Fruit fly (Drosophila melanogaster) whole organism, embryonic: ENCODE measurements around the gene CG14515.

Experiments
- BEAF-32 ChIP-seq: fragments of 200-800 bp; sonication (Bioruptor generic); optimal IDR thresholded peaks from 3 replicates; lab custom pipeline; 2017; ENCODE audit warnings: missing biosample characterization, missing genetic modification characterization, mild to moderate bottlenecking, moderate library complexity, missing genetic modification reagents
- CG10274 ChIP-seq: fragments of 200-800 bp; sonication (Bioruptor generic); optimal IDR thresholded peaks from 3 replicates; lab custom pipeline; 2017; ENCODE audit warnings: missing biosample characterization, mild to moderate bottlenecking, missing genetic modification characterization
- CG11085 ChIP-seq: fragments of 200-800 bp; sonication (Bioruptor generic); IDR thresholded peaks from 2 replicates; pipeline ENCODE4 v1.3.6; 2022; ENCODE audit warnings: missing biosample characterization, missing genetic modification characterization
- CG11398 ChIP-seq: fragments of 200-800 bp; sonication (Bioruptor generic); optimal IDR thresholded peaks from 2 replicates; lab custom pipeline; 2016; ENCODE audit warnings: missing biosample characterization, missing genetic modification characterization
- CG12155 ChIP-seq: fragments of 200-800 bp; sonication (Bioruptor generic); optimal IDR thresholded peaks from 3 replicates; lab custom pipeline; 2016; ENCODE audit warnings: missing biosample characterization, missing genetic modification characterization
- CG12391 ChIP-seq: fragments of 200-800 bp; sonication (Bioruptor generic); optimal IDR thresholded peaks from 3 replicates; lab custom pipeline; 2018; ENCODE audit warnings: missing biosample characterization, mild to moderate bottlenecking, missing genetic modification characterization, moderate library complexity
- CG16815 ChIP-seq: fragments of 200-800 bp; sonication (Bioruptor generic); optimal IDR thresholded peaks from 3 replicates; lab custom pipeline; 2017; ENCODE audit warnings: missing biosample characterization, mild to moderate bottlenecking, missing genetic modification characterization
- CG17361 ChIP-seq: fragments of 200-800 bp; sonication (Bioruptor generic); IDR thresholded peaks from 3 replicates; pipeline ENCODE4 v1.3.6; 2022; ENCODE audit warnings: missing biosample characterization, missing genetic modification characterization
- CG2712 ChIP-seq: fragments of 200-800 bp; optimal IDR thresholded peaks from 3 replicates; lab custom pipeline; 2019; ENCODE audit warnings: missing biosample characterization, mild to moderate bottlenecking, missing genetic modification characterization, moderate library complexity
- CG2889 ChIP-seq: fragments of 200-800 bp; sonication (Bioruptor generic); IDR thresholded peaks from 3 replicates; pipeline ENCODE4 v1.3.6; 2022; ENCODE audit warnings: missing biosample characterization, missing genetic modification characterization
- CG3065 ChIP-seq: fragments of 200-800 bp; sonication (Bioruptor generic); optimal IDR thresholded peaks from 2 replicates; lab custom pipeline; 2016; ENCODE audit warnings: missing biosample characterization, missing genetic modification characterization
- CG3407 ChIP-seq: fragments of 200-800 bp; sonication (Bioruptor generic); optimal IDR thresholded peaks from 2 replicates; lab custom pipeline; 2018; ENCODE audit warnings: missing biosample characterization, mild to moderate bottlenecking, missing genetic modification characterization
- CG4404 ChIP-seq: fragments of 200-800 bp; sonication (Bioruptor generic); IDR thresholded peaks from 2 replicates; pipeline ENCODE4 v1.3.6; 2022; ENCODE audit warnings: missing biosample characterization, missing genetic modification characterization
- CG4730 ChIP-seq: fragments of 200-800 bp; sonication (Bioruptor generic); IDR thresholded peaks from 2 replicates; pipeline ENCODE4 v1.3.6; 2022; ENCODE audit warnings: missing biosample characterization, missing genetic modification characterization
- CG6791 ChIP-seq: fragments of 200-800 bp; sonication (Bioruptor generic); IDR thresholded peaks from 3 replicates; pipeline ENCODE4 v1.3.6; 2022; ENCODE audit warnings: missing biosample characterization, missing genetic modification characterization; ENCODE audit not compliant: partially characterized antibody
- CG7556 ChIP-seq: fragments of 200-800 bp; sonication (Bioruptor generic); optimal IDR thresholded peaks from 2 replicates; lab custom pipeline; 2017; ENCODE audit warnings: missing biosample characterization, mild to moderate bottlenecking, missing genetic modification characterization
- CG7786 ChIP-seq: fragments of 200-800 bp; sonication (Bioruptor generic); optimal IDR thresholded peaks from 2 replicates; lab custom pipeline; 2016; ENCODE audit warnings: missing biosample characterization, missing genetic modification characterization
- CTCF ChIP-seq: fragments of 200-800 bp; sonication (Bioruptor generic); optimal IDR thresholded peaks from 2 replicates; lab custom pipeline; 2017; ENCODE audit warnings: missing biosample characterization, mild to moderate bottlenecking, missing genetic modification characterization, moderate library complexity
- Camta ChIP-seq: fragments of 200-800 bp; sonication (Bioruptor generic); optimal IDR thresholded peaks from 2 replicates; lab custom pipeline; 2016; ENCODE audit warnings: missing biosample characterization, missing genetic modification characterization
- Fer3 ChIP-seq: fragments of 200-800 bp; sonication (Bioruptor generic); optimal IDR thresholded peaks from 2 replicates; lab custom pipeline; 2018; ENCODE audit warnings: missing biosample characterization, mild to moderate bottlenecking, missing genetic modification characterization, moderate library complexity
- Hmr ChIP-seq: fragments of 200-800 bp; sonication (Bioruptor generic); optimal IDR thresholded peaks from 3 replicates; lab custom pipeline; 2017; ENCODE audit warnings: mild to moderate bottlenecking, missing biosample characterization, missing genetic modification reagents, missing genetic modification characterization
- Hr3 ChIP-seq: fragments of 200-800 bp; sonication (Bioruptor generic); optimal IDR thresholded peaks from 3 replicates; lab custom pipeline; 2016; ENCODE audit warnings: missing biosample characterization, missing genetic modification characterization
- Hsf ChIP-seq: fragments of 200-800 bp; sonication (Bioruptor generic); optimal IDR thresholded peaks from 3 replicates; lab custom pipeline; 2016; ENCODE audit warnings: missing biosample characterization, missing genetic modification characterization
- Med ChIP-seq: fragments of 200-800 bp; sonication (Bioruptor generic); peaks from one replicate; lab custom pipeline; 2016; ENCODE audit warnings: missing biosample characterization, missing genetic modification characterization, mild to moderate bottlenecking, inconsistent platforms, moderate library complexity
- Sry-δ ChIP-seq: fragments of 200-800 bp; sonication (Bioruptor generic); optimal IDR thresholded peaks from 2 replicates; lab custom pipeline; 2016; ENCODE audit warnings: missing biosample characterization, missing genetic modification characterization
- Trl ChIP-seq, 3 experiments: fragments of >200 bp in 2 of 3; fragments of 200-800 bp in 1 of 3; sonication (Bioruptor generic) in 1 of 3; optimal IDR thresholded peaks; 2 replicates in 1 of 3; 3 replicates in 2 of 3; lab custom pipeline; 2016 to 2017; ENCODE audit warnings: missing biosample characterization in 1 of 3, missing genetic modification characterization in 1 of 3
- al ChIP-seq: fragments of 200-800 bp; sonication (Bioruptor generic); IDR thresholded peaks from 2 replicates; pipeline ENCODE4 v1.3.6; 2022; ENCODE audit warnings: missing biosample characterization, missing genetic modification characterization
- aop ChIP-seq: fragments of 200-800 bp; sonication (Bioruptor generic); IDR thresholded peaks from 2 replicates; pipeline ENCODE4 v1.3.6; 2022; ENCODE audit warnings: missing biosample characterization, missing genetic modification characterization
- cad ChIP-seq: fragments of >200 bp; optimal IDR thresholded peaks from 2 replicates; lab custom pipeline; 2017; ENCODE audit warnings: missing biosample characterization, missing genetic modification characterization
- cas ChIP-seq: fragments of 200-800 bp; sonication (Bioruptor generic); IDR thresholded peaks from 2 replicates; pipeline ENCODE4 v1.3.6; 2022; ENCODE audit warnings: missing biosample characterization, missing genetic modification characterization
- chn ChIP-seq: fragments of 200-800 bp; sonication (Bioruptor generic); optimal IDR thresholded peaks from 2 replicates; lab custom pipeline; 2016; ENCODE audit warnings: missing biosample characterization, missing genetic modification characterization
- ci ChIP-seq: fragments of 200-800 bp; sonication (Bioruptor generic); IDR thresholded peaks from 3 replicates; pipeline ENCODE4 v1.3.6; 2022; ENCODE audit warnings: missing biosample characterization, missing genetic modification characterization
- crol ChIP-seq: fragments of 200-800 bp; sonication (Bioruptor generic); IDR thresholded peaks from 2 replicates; pipeline ENCODE4 v1.3.6; 2022; ENCODE audit warnings: missing biosample characterization, missing genetic modification characterization
- dimm ChIP-seq: fragments of 200-800 bp; sonication (Bioruptor generic); IDR thresholded peaks from 2 replicates; pipeline ENCODE4 v1.3.6; 2022; ENCODE audit warnings: missing biosample characterization, missing genetic modification characterization
- fd64A ChIP-seq: fragments of 200-800 bp; sonication (Bioruptor generic); optimal IDR thresholded peaks from 3 replicates; lab custom pipeline; 2018; ENCODE audit warnings: missing biosample characterization, mild to moderate bottlenecking, missing genetic modification characterization
- gsb ChIP-seq: fragments of 200-800 bp; sonication (Bioruptor generic); IDR thresholded peaks from 2 replicates; pipeline ENCODE4 v1.3.6; 2022; ENCODE audit warnings: missing biosample characterization, missing genetic modification characterization
- h ChIP-seq: fragments of >200 bp; optimal IDR thresholded peaks from 2 replicates; lab custom pipeline; 2017
- ham ChIP-seq: fragments of 200-800 bp; sonication (Bioruptor generic); IDR thresholded peaks from 2 replicates; pipeline ENCODE4 v1.3.6; 2022; ENCODE audit warnings: missing biosample characterization, missing genetic modification characterization
- hbn ChIP-seq: fragments of 200-800 bp; sonication (Bioruptor generic); IDR thresholded peaks from 2 replicates; pipeline ENCODE4 v1.3.6; 2022; ENCODE audit warnings: missing biosample characterization, missing genetic modification characterization; ENCODE audit not compliant: partially characterized antibody
- lbe ChIP-seq: fragments of 200-800 bp; sonication (Bioruptor generic); optimal IDR thresholded peaks from 2 replicates; lab custom pipeline; 2016; ENCODE audit warnings: missing biosample characterization, mild to moderate bottlenecking, missing genetic modification characterization
- lola ChIP-seq, 3 experiments: fragments of >200 bp in 2 of 3; fragments of 200-800 bp in 1 of 3; sonication (Bioruptor generic) in 1 of 3; optimal IDR thresholded peaks; 2 replicates each; lab custom pipeline; 2017 to 2019; ENCODE audit warnings: missing biosample characterization in 3 of 3, missing genetic modification characterization in 3 of 3, mild to moderate bottlenecking in 1 of 3, moderate library complexity in 1 of 3
- maf-S ChIP-seq: fragments of 200-800 bp; sonication (Bioruptor generic); optimal IDR thresholded peaks from 2 replicates; lab custom pipeline; 2016; ENCODE audit warnings: missing biosample characterization, missing genetic modification characterization
- onecut ChIP-seq: fragments of 200-800 bp; sonication (Bioruptor generic); IDR thresholded peaks from 2 replicates; pipeline ENCODE4 v1.3.6; 2022; ENCODE audit warnings: missing biosample characterization, missing genetic modification characterization
- pum ChIP-seq: fragments of 200-800 bp; sonication (Bioruptor generic); optimal IDR thresholded peaks from 2 replicates; lab custom pipeline; 2016; ENCODE audit warnings: missing biosample characterization, missing genetic modification characterization
- ranshi ChIP-seq: fragments of 200-800 bp; sonication (Bioruptor generic); IDR thresholded peaks from 2 replicates; pipeline ENCODE4 v1.3.6; 2022; ENCODE audit warnings: missing biosample characterization, missing genetic modification characterization
- sens ChIP-seq: fragments of 200-800 bp; sonication (Bioruptor generic); peaks from one replicate; lab custom pipeline; 2016; ENCODE audit warnings: missing biosample characterization, missing genetic modification characterization
- stwl ChIP-seq: fragments of 200-800 bp; sonication (Bioruptor generic); optimal IDR thresholded peaks from 3 replicates; lab custom pipeline; 2018; ENCODE audit warnings: missing biosample characterization, mild to moderate bottlenecking, missing genetic modification characterization, moderate library complexity
- trem ChIP-seq: fragments of 200-800 bp; optimal IDR thresholded peaks from 3 replicates; lab custom pipeline; 2019; ENCODE audit warnings: missing biosample characterization, mild to moderate bottlenecking, missing genetic modification characterization, moderate library complexity
- tup ChIP-seq: fragments of 200-800 bp; sonication (Bioruptor generic); optimal IDR thresholded peaks from 2 replicates; lab custom pipeline; 2016; ENCODE audit warnings: missing biosample characterization, mild to moderate bottlenecking, missing genetic modification characterization, moderate library complexity
- wdn ChIP-seq: fragments of 200-800 bp; sonication (Bioruptor generic); IDR thresholded peaks from 2 replicates; pipeline ENCODE4 v1.3.6; 2022; ENCODE audit warnings: missing biosample characterization, missing genetic modification characterization
- wor ChIP-seq: fragments of 200-800 bp; sonication (Bioruptor generic); IDR thresholded peaks from 2 replicates; pipeline ENCODE4 v1.3.6; 2022; ENCODE audit warnings: missing biosample characterization, missing genetic modification characterization
- yki ChIP-seq: fragments of >200 bp; optimal IDR thresholded peaks from 3 replicates; lab custom pipeline; 2018

Gene CG14515

DNA sequence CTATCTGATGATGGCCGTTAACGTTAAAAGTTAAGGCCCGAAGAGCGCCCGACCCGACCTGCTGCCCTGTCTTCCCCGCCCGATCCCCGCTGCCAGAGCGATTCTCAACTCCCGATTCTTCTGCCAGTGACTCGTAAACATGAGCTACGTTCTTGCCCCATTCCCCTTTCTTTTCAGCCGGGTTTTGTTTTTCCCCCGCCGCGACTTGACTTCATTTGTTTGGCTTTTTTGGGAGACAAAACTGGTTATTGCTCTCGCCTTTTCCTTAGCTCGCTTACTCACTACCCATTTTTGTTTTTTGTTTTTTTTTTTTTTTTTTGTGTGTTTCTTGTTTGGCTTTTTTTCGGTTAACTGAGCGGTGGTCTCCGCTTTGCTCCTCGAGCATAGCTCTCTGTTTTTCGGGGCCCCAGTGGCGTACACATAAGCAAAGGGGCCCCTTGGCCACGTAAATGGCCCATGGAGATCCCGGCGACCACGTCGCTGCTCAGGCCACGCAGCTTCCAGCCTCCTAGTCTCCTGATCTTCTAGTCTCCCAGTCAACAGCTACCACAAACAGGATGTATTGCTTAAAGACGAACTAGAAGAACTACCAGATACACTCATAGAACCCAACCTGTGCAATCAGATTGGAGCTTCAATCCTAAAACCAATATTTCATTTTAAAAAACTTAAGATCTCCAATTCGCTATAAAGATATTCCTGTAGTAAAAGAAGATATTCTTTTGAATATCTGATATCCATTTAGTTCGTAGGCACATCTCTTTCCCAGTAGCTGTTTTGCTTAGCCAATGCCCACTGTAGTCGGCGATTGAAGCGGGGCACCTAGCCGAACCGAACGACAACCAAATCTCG is 13.4 kb downstream of the CG14515 start (continued):
- TF ChIP-seq Hr3: no peak
- TF ChIP-seq Fer3 (tag; lab: Kevin White, UChicago): no peak
- no peak for TF ChIP-seq stwl
- TF ChIP-seq BEAF-32 (GFP tag; lab: Kevin White, UChicago): no peak
- no peak for TF ChIP-seq tup (GFP tag; lab: Kevin White, UChicago)
- no peak for TF ChIP-seq CTCF (GFP tag; lab: Kevin White, UChicago)
- peak; percentile 82 for TF ChIP-seq crol (GFP tag; lab: Robert Waterston, UW)
- no peak for TF ChIP-seq yki
- TF ChIP-seq hbn (GFP tag; lab: Robert Waterston, UW): no peak
- no peak for TF ChIP-seq wdn (GFP tag; lab: Robert Waterston, UW)
- peak; percentile 53 for TF ChIP-seq CG2712
- TF ChIP-seq CG4404: 0 out of 2 replicates have a peak, but pooled peaks have one; percentile 8
- TF ChIP-seq aop: no peak
- no peak for TF ChIP-seq maf-S (GFP tag; lab: Kevin White, UChicago)
- TF ChIP-seq CG16815 (GFP tag; lab: Kevin White, UChicago): peak; percentile 11
- TF ChIP-seq lbe: peak; percentile 54
- TF ChIP-seq al (GFP tag; lab: Robert Waterston, UW): no peak
- no peak for TF ChIP-seq CG6791
- no peak for TF ChIP-seq fd64A
- TF ChIP-seq CG2889 (GFP tag; lab: Robert Waterston, UW): no peak
- no peak for TF ChIP-seq ham (GFP tag; lab: Robert Waterston, UW)
- 0 out of 3 replicates have a peak, but pooled peaks have one; percentile 18 for TF ChIP-seq CG17361 (GFP tag; lab: Robert Waterston, UW)
- no peak for TF ChIP-seq CG3407 (GFP tag; lab: Kevin White, UChicago)
- TF ChIP-seq Camta (GFP tag; lab: Kevin White, UChicago): peak; percentile 4
- TF ChIP-seq CG11398 (GFP tag; lab: Kevin White, UChicago): no peak
- TF ChIP-seq CG10274 (GFP tag; lab: Kevin White, UChicago): no peak
- TF ChIP-seq cad: no peak
- TF ChIP-seq onecut (GFP tag; lab: Robert Waterston, UW): no peak
- peak; percentile 14 for TF ChIP-seq CG7556 (GFP tag; lab: Kevin White, UChicago)
- TF ChIP-seq trem (tag; lab: Kevin White, UChicago): no peak
- TF ChIP-seq cas (GFP tag; lab: Robert Waterston, UW): no peak
- TF ChIP-seq CG7786 (GFP tag; lab: Kevin White, UChicago): no peak
- no peak for TF ChIP-seq Hsf
- TF ChIP-seq CG3065 (GFP tag; lab: Kevin White, UChicago): no peak
- TF ChIP-seq h (lab: Kevin White, UChicago): no peak
- peak; percentile 22 for TF ChIP-seq CG12391 (tag; lab: Kevin White, UChicago)
- TF ChIP-seq CG11085 (GFP tag; lab: Robert Waterston, UW): no peak
- TF ChIP-seq lola (GFP tag; optimal IDR thresholded peaks at IDR 0.05; lab: Kevin White, UChicago): peak in 1 of 3 experiments; percentile 70
- TF ChIP-seq ranshi (GFP tag; lab: Robert Waterston, UW): no peak
- no peak for TF ChIP-seq gsb
- peak in 1 of 2 experiments; percentile 18 for TF ChIP-seq Trl (optimal IDR thresholded peaks at IDR 0.05; lab: Kevin White, UChicago)
- TF ChIP-seq Trl (GFP tag; optimal IDR thresholded peaks at IDR 0.05; lab: Kevin White, UChicago): no peak
- no peak for TF ChIP-seq ci (GFP tag; lab: Robert Waterston, UW)
- no peak for TF ChIP-seq Hmr (GFP tag; lab: Kevin White, UChicago)
- TF ChIP-seq wor: no peak
- TF ChIP-seq pum (GFP tag; lab: Kevin White, UChicago): no peak
- TF ChIP-seq sens (GFP tag; lab: Kevin White, UChicago): peak; percentile 90
- no peak for TF ChIP-seq CG4730 (GFP tag; lab: Robert Waterston, UW)
- no peak for TF ChIP-seq Sry-δ (GFP tag; lab: Kevin White, UChicago)
- TF ChIP-seq dimm (GFP tag; lab: Robert Waterston, UW): no peak
- TF ChIP-seq Med (GFP tag; lab: Kevin White, UChicago): peak; percentile 63
- no peak for TF ChIP-seq chn (GFP tag; lab: Kevin White, UChicago)
- no peak for TF ChIP-seq CG12155 (GFP tag; lab: Kevin White, UChicago)
